Fruit fly (Drosophila melanogaster) whole organism, embryonic: ENCODE results near the gene CG10621.
A peak's percentile ranks its signal among the peaks of the same experiment; 100 is the strongest.

Source experiments
- ATbp ChIP-seq: fragments of 200-800 bp; sonication (Bioruptor generic); optimal IDR thresholded peaks from 2 replicates; lab custom pipeline; 2017; ENCODE audit warnings: missing biosample characterization, mild to moderate bottlenecking, missing genetic modification characterization, missing genetic modification reagents
- Abd-B ChIP-seq: fragments of 200-800 bp; sonication (Bioruptor generic); optimal IDR thresholded peaks from 2 replicates; lab custom pipeline; 2018; ENCODE audit warnings: missing biosample characterization, mild to moderate bottlenecking, missing genetic modification characterization, moderate library complexity
- BtbVII ChIP-seq: fragments of 200-800 bp; sonication (Bioruptor generic); optimal IDR thresholded peaks from 3 replicates; lab custom pipeline; 2017; ENCODE audit warnings: missing biosample characterization, mild to moderate bottlenecking, missing genetic modification characterization
- CG10267 ChIP-seq: fragments of 200-800 bp; sonication (Bioruptor generic); optimal IDR thresholded peaks from 2 replicates; lab custom pipeline; 2018; ENCODE audit warnings: missing biosample characterization, mild to moderate bottlenecking, missing genetic modification characterization, moderate library complexity
- CG12155 ChIP-seq: fragments of 200-800 bp; sonication (Bioruptor generic); optimal IDR thresholded peaks from 3 replicates; lab custom pipeline; 2016; ENCODE audit warnings: missing biosample characterization, missing genetic modification characterization
- CG12299 ChIP-seq: fragments of 200-800 bp; sonication (Bioruptor generic); optimal IDR thresholded peaks from 2 replicates; lab custom pipeline; 2018; ENCODE audit warnings: missing biosample characterization, mild to moderate bottlenecking, missing genetic modification characterization
- CG12744 ChIP-seq: fragments of 200-800 bp; sonication (Bioruptor generic); optimal IDR thresholded peaks from 2 replicates; lab custom pipeline; 2016; ENCODE audit warnings: missing biosample characterization, missing genetic modification characterization
- CG13424 ChIP-seq: fragments of 200-800 bp; sonication (Bioruptor generic); optimal IDR thresholded peaks from 2 replicates; lab custom pipeline; 2019; ENCODE audit warnings: missing biosample characterization, mild to moderate bottlenecking, missing genetic modification characterization, moderate library complexity
- CG14667 ChIP-seq: fragments of 200-800 bp; sonication (Bioruptor generic); IDR thresholded peaks from 2 replicates; pipeline ENCODE4 v1.3.6; 2022; ENCODE audit warnings: missing biosample characterization, missing genetic modification characterization
- CG15514 ChIP-seq: fragments of 200-800 bp; sonication (Bioruptor generic); optimal IDR thresholded peaks from 3 replicates; lab custom pipeline; 2017; ENCODE audit warnings: missing biosample characterization, missing genetic modification characterization, mild to moderate bottlenecking, moderate library complexity, missing genetic modification reagents
- CG1647 ChIP-seq: fragments of 200-800 bp; sonication (Bioruptor generic); optimal IDR thresholded peaks from 3 replicates; lab custom pipeline; 2016; ENCODE audit warnings: missing biosample characterization, missing genetic modification characterization
- CG17359 ChIP-seq: fragments of 200-800 bp; sonication (Bioruptor generic); optimal IDR thresholded peaks from 3 replicates; lab custom pipeline; 2018; ENCODE audit warnings: missing biosample characterization, mild to moderate bottlenecking, missing genetic modification characterization, moderate library complexity
- CG30431 ChIP-seq: fragments of 200-800 bp; sonication (Bioruptor generic); optimal IDR thresholded peaks from 2 replicates; lab custom pipeline; 2017; ENCODE audit warnings: missing biosample characterization, missing genetic modification characterization
- CG3065 ChIP-seq: fragments of 200-800 bp; sonication (Bioruptor generic); optimal IDR thresholded peaks from 2 replicates; lab custom pipeline; 2016; ENCODE audit warnings: missing biosample characterization, missing genetic modification characterization
- CG32532 ChIP-seq: fragments of 200-800 bp; sonication (Bioruptor generic); IDR thresholded peaks from 2 replicates; pipeline ENCODE4 v1.3.6; 2022; ENCODE audit warnings: missing biosample characterization, missing genetic modification characterization
- CG32767 ChIP-seq: fragments of 200-800 bp; sonication (Bioruptor generic); IDR thresholded peaks from 2 replicates; pipeline ENCODE4 v1.3.6; 2022; ENCODE audit warnings: missing biosample characterization, missing genetic modification characterization
- CG6254 ChIP-seq: fragments of 200-800 bp; sonication (Bioruptor generic); optimal IDR thresholded peaks from 3 replicates; lab custom pipeline; 2017; ENCODE audit warnings: mild to moderate bottlenecking, missing biosample characterization, missing genetic modification reagents, missing genetic modification characterization
- CG7271 ChIP-seq: fragments of 200-800 bp; sonication (Bioruptor generic); optimal IDR thresholded peaks from 2 replicates; lab custom pipeline; 2018; ENCODE audit warnings: missing biosample characterization, mild to moderate bottlenecking, missing genetic modification characterization, moderate library complexity
- CG7745 ChIP-seq: fragments of 200-800 bp; sonication (Bioruptor generic); optimal IDR thresholded peaks from 2 replicates; lab custom pipeline; 2018; ENCODE audit warnings: missing biosample characterization, mild to moderate bottlenecking, missing genetic modification characterization, moderate library complexity
- CHES-1-like ChIP-seq: fragments of 200-800 bp; sonication (Bioruptor generic); optimal IDR thresholded peaks from 2 replicates; lab custom pipeline; 2016; ENCODE audit warnings: missing biosample characterization, missing genetic modification characterization
- CoRest ChIP-seq: fragments of 200-800 bp; sonication (Bioruptor generic); optimal IDR thresholded peaks from 3 replicates; lab custom pipeline; 2018; ENCODE audit warnings: missing biosample characterization, mild to moderate bottlenecking, missing genetic modification characterization, moderate library complexity
- D ChIP-seq, 2 experiments: fragments of 200-800 bp in 1 of 2; fragments of >200 bp in 1 of 2; sonication (Bioruptor generic) in 1 of 2; optimal IDR thresholded peaks; 2 replicates in 1 of 2; 3 replicates in 1 of 2; lab custom pipeline; 2017; ENCODE audit warnings: mild to moderate bottlenecking in 1 of 2, missing biosample characterization in 1 of 2, missing genetic modification characterization in 1 of 2, missing genetic modification reagents in 1 of 2
- D19A ChIP-seq: fragments of 200-800 bp; optimal IDR thresholded peaks from 3 replicates; lab custom pipeline; 2019; ENCODE audit warnings: missing biosample characterization, mild to moderate bottlenecking, missing genetic modification characterization, moderate library complexity
- ERR ChIP-seq: fragments of 200-800 bp; sonication (Bioruptor generic); optimal IDR thresholded peaks from 2 replicates; lab custom pipeline; 2016; ENCODE audit warnings: missing biosample characterization, missing genetic modification characterization
- HLHmδ ChIP-seq: fragments of 200-800 bp; sonication (Bioruptor generic); optimal IDR thresholded peaks from 2 replicates; lab custom pipeline; 2018; ENCODE audit warnings: missing biosample characterization, mild to moderate bottlenecking, missing genetic modification characterization, moderate library complexity
- Hr78 ChIP-seq, 2 experiments: fragments of 200-800 bp in 1 of 2; fragments of >200 bp in 1 of 2; sonication (Bioruptor generic) in 1 of 2; optimal IDR thresholded peaks; 2 replicates each; lab custom pipeline; 2017 to 2019; ENCODE audit warnings: missing biosample characterization in 2 of 2, missing genetic modification characterization in 2 of 2, mild to moderate bottlenecking in 1 of 2, moderate library complexity in 1 of 2
- Lhr ChIP-seq: fragments of 200-800 bp; sonication (Bioruptor generic); optimal IDR thresholded peaks from 3 replicates; lab custom pipeline; 2017; ENCODE audit warnings: mild to moderate bottlenecking, missing biosample characterization, missing genetic modification reagents, missing genetic modification characterization
- Neu2 ChIP-seq: fragments of 200-800 bp; sonication (Bioruptor generic); optimal IDR thresholded peaks from 3 replicates; lab custom pipeline; 2016; ENCODE audit warnings: missing biosample characterization, missing genetic modification characterization, borderline replicate concordance
- Oli ChIP-seq: fragments of 200-800 bp; sonication (Bioruptor generic); optimal IDR thresholded peaks from 2 replicates; lab custom pipeline; 2018; ENCODE audit warnings: missing biosample characterization, mild to moderate bottlenecking, missing genetic modification characterization, moderate library complexity
- Sry-δ ChIP-seq: fragments of 200-800 bp; sonication (Bioruptor generic); optimal IDR thresholded peaks from 2 replicates; lab custom pipeline; 2016; ENCODE audit warnings: missing biosample characterization, missing genetic modification characterization
- Stat92E ChIP-seq, 3 experiments: fragments of >200 bp in 2 of 3; fragments of 200-800 bp in 1 of 3; sonication (Bioruptor generic) in 1 of 3; optimal IDR thresholded peaks; 2 replicates each; lab custom pipeline; 2017 to 2019; ENCODE audit warnings: missing biosample characterization in 3 of 3, missing genetic modification characterization in 3 of 3, mild to moderate bottlenecking in 1 of 3, moderate library complexity in 1 of 3
- ab ChIP-seq: fragments of 200-800 bp; sonication (Bioruptor generic); optimal IDR thresholded peaks from 2 replicates; lab custom pipeline; 2016; ENCODE audit warnings: missing biosample characterization, missing genetic modification characterization
- chinmo ChIP-seq: fragments of 200-800 bp; sonication (Bioruptor generic); IDR thresholded peaks from 4 replicates; pipeline ENCODE4 v1.3.6; 2022; ENCODE audit warnings: missing biosample characterization, missing genetic modification characterization; ENCODE audit not compliant: partially characterized antibody
- disco-r ChIP-seq: fragments of 200-800 bp; sonication (Bioruptor generic); optimal IDR thresholded peaks from 2 replicates; lab custom pipeline; 2016; ENCODE audit warnings: missing biosample characterization, missing genetic modification characterization
- en ChIP-seq: fragments of 200-800 bp; sonication (Bioruptor generic); optimal IDR thresholded peaks from 2 replicates; lab custom pipeline; 2016; ENCODE audit warnings: missing biosample characterization, missing genetic modification characterization
- exex ChIP-seq: fragments of 200-800 bp; sonication (Bioruptor generic); optimal IDR thresholded peaks from 4 replicates; lab custom pipeline; 2018; ENCODE audit warnings: missing biosample characterization, mild to moderate bottlenecking, missing genetic modification characterization, moderate library complexity
- fru ChIP-seq: fragments of >200 bp; optimal IDR thresholded peaks from 2 replicates; lab custom pipeline; 2017
- gsb-n ChIP-seq: fragments of 200-800 bp; sonication (Bioruptor generic); optimal IDR thresholded peaks from 3 replicates; lab custom pipeline; 2018; ENCODE audit warnings: missing biosample characterization, mild to moderate bottlenecking, missing genetic modification characterization
- h ChIP-seq: fragments of >200 bp; optimal IDR thresholded peaks from 2 replicates; lab custom pipeline; 2017
- jumu ChIP-seq: fragments of 200-800 bp; sonication (Bioruptor generic); optimal IDR thresholded peaks from 3 replicates; lab custom pipeline; 2016; ENCODE audit warnings: missing biosample characterization, missing genetic modification characterization
- kni ChIP-seq: fragments of 200-800 bp; sonication (Bioruptor generic); optimal IDR thresholded peaks from 3 replicates; lab custom pipeline; 2017; ENCODE audit warnings: mild to moderate bottlenecking, missing biosample characterization, missing genetic modification reagents, missing genetic modification characterization
- lmd ChIP-seq: fragments of 200-800 bp; sonication (Bioruptor generic); IDR thresholded peaks from 2 replicates; pipeline ENCODE4 v1.3.6; 2022; ENCODE audit warnings: missing biosample characterization, missing genetic modification characterization
- pfk ChIP-seq: fragments of 200-800 bp; sonication (Bioruptor generic); optimal IDR thresholded peaks from 2 replicates; lab custom pipeline; 2018; ENCODE audit warnings: missing biosample characterization, mild to moderate bottlenecking, missing genetic modification characterization, moderate library complexity
- prd ChIP-seq, 3 experiments: fragments of >200 bp in 2 of 3; fragments of 200-800 bp in 1 of 3; sonication (Bioruptor generic) in 1 of 3; optimal IDR thresholded peaks in 2 of 3; IDR thresholded peaks in 1 of 3; 2 replicates in 2 of 3; 3 replicates in 1 of 3; pipeline versions ENCODE4 v1.3.6 to Lab custom; 2017 to 2022; ENCODE audit warnings: missing biosample characterization in 1 of 3, missing genetic modification characterization in 1 of 3
- pros ChIP-seq: fragments of 200-800 bp; sonication (Bioruptor generic); optimal IDR thresholded peaks from 3 replicates; lab custom pipeline; 2019; ENCODE audit warnings: missing biosample characterization, mild to moderate bottlenecking, missing genetic modification characterization, moderate library complexity
- psq ChIP-seq: fragments of 200-800 bp; sonication (Bioruptor generic); optimal IDR thresholded peaks from 2 replicates; lab custom pipeline; 2017; ENCODE audit warnings: missing biosample characterization, missing genetic modification characterization
- tll ChIP-seq, 2 experiments: fragments of 200-800 bp in 1 of 2; fragments of >200 bp in 1 of 2; sonication (Bioruptor generic) in 1 of 2; optimal IDR thresholded peaks; 2 replicates each; lab custom pipeline; 2017 to 2019; ENCODE audit warnings: missing biosample characterization in 2 of 2, missing genetic modification characterization in 2 of 2, mild to moderate bottlenecking in 1 of 2, moderate library complexity in 1 of 2

CG10621 gene

DNA sequence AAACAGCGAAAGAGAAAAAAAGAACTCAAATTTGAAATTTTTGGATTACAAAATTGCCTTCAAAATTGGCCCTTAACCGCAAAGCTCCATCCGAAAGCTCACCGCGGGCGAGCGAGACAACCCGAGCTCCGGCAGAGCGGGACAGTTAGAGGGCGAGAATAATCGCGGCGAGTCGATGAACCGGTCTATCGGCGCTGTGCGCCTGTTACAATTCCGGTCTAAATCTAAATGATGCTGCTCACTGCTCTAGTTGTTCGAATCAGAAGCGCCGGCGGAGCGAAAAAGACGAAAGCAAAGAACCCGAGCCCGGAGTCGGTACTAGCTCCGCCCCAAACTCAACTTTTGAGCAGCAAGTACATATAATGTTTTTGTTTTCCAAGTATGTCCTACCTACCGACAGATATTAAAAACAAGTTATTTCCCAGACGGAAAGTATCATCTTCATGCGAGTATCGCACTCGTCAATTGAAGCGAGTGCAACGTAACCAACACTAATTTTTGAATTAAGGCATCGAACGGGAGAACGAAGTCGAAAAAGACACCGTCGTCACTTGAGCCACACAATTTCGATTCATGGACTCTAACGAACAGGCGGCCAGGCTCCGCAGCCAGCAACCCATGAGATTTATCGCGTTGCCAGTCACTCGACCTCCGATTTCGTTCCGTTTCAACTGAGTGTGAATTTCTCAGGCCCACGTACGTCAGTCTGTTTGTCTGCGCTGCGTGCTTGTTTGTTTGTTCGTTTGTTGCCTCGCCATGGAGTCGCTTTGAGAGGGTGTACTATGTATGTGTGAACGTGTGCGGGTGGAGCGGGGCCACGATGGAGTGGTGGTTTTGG lies 9.8 kb downstream of the CG10621 start (continued):
- TF ChIP-seq CG14667 (GFP tag; lab: Robert Waterston, UW) (no peak), BtbVII (peak; percentile 12), en (GFP tag; lab: Kevin White, UChicago) (no peak), Neu2 (GFP tag; lab: Kevin White, UChicago) (no peak), lmd (GFP tag; lab: Robert Waterston, UW) (no peak), CG7745 (tag; lab: Kevin White, UChicago) (peak; percentile 87), Hr78 (GFP tag; optimal IDR thresholded peaks at IDR 0.05; lab: Kevin White, UChicago) (peak in 1 of 2 experiments; percentile 85), D19A (tag; lab: Kevin White, UChicago) (peak; percentile 23), tll (GFP tag; optimal IDR thresholded peaks at IDR 0.05; lab: Kevin White, UChicago) (peak in 1 of 2 experiments; percentile 48), CG32767 (GFP tag; lab: Robert Waterston, UW) (no peak), h (lab: Kevin White, UChicago) (no peak), psq (GFP tag; lab: Kevin White, UChicago) (peak; percentile 8), CG17359 (tag; lab: Kevin White, UChicago) (no peak), Stat92E (GFP tag; optimal IDR thresholded peaks at IDR 0.05; lab: Kevin White, UChicago) (peak in 1 of 3 experiments; percentile 27), Oli (tag; lab: Kevin White, UChicago) (no peak), CG3065 (GFP tag; lab: Kevin White, UChicago) (no peak), prd (optimal IDR thresholded peaks at IDR 0.05; lab: Kevin White, UChicago) (no peak), prd (GFP tag; IDR thresholded peaks at IDR 0.05; lab: Robert Waterston, UW) (no peak), CG30431 (no peak), CoRest (tag; lab: Kevin White, UChicago) (peak; percentile 52), CG12155 (GFP tag; lab: Kevin White, UChicago) (peak; percentile 81), HLHmδ (peak; percentile 80), CG12299 (tag; lab: Kevin White, UChicago) (no peak), pfk (peak; percentile 93), exex (peak; percentile 40), gsb-n (tag; lab: Kevin White, UChicago) (peak; percentile 74), chinmo (GFP tag; lab: Robert Waterston, UW) (no peak), kni (peak; percentile 100), CG13424 (tag; lab: Kevin White, UChicago) (no peak), Lhr (peak; percentile 99), disco-r (GFP tag; lab: Kevin White, UChicago) (no peak), Abd-B (GFP tag; lab: Kevin White, UChicago) (no peak), ab (GFP tag; lab: Kevin White, UChicago) (peak; percentile 23), CG7271 (tag; lab: Kevin White, UChicago) (no peak), pros (GFP tag; lab: Kevin White, UChicago) (peak; percentile 100), CG12744 (GFP tag; lab: Kevin White, UChicago) (no peak), CG15514 (GFP tag; lab: Kevin White, UChicago) (peak; percentile 92), ERR (peak; percentile 18), D (optimal IDR thresholded peaks at IDR 0.05; lab: Kevin White, UChicago) (peak; percentile 37), D (GFP tag; optimal IDR thresholded peaks at IDR 0.05; lab: Kevin White, UChicago) (no peak), CG10267 (tag; lab: Kevin White, UChicago) (peak; percentile 15), fru (lab: Kevin White, UChicago) (no peak), jumu (GFP tag; lab: Kevin White, UChicago) (no peak), CG1647 (GFP tag; lab: Kevin White, UChicago) (no peak), CG32532 (GFP tag; lab: Robert Waterston, UW) (no peak), Sry-δ (peak; percentile 61), ATbp (no peak), CG6254 (peak; percentile 97), CHES-1-like (no peak)
